Worm (Caenorhabditis elegans) whole organism, early embryonic: ENCODE data around the gene srh-141.

Source experiments
- B0310.2 ChIP-seq: sonication (generic microtip); optimal IDR thresholded peaks from 2 replicates; lab custom pipeline; 2016; ENCODE audit warnings: mild to moderate bottlenecking, missing genetic modification characterization, missing compliant biosample characterization
- ama-1 ChIP-seq: fragments of 150-350 bp; optimal IDR thresholded peaks from 2 replicates; lab custom pipeline; 2014
- ets-7 ChIP-seq: sonication (generic microtip); optimal IDR thresholded peaks from 2 replicates; lab custom pipeline; 2016; ENCODE audit warnings: missing genotype, missing genetic modification characterization, missing compliant biosample characterization
- sea-1 ChIP-seq: fragments of 200-800 bp; sonication (Bioruptor generic); conservative IDR thresholded peaks from 2 replicates; pipeline ENCODE4 v1.3.6; 2022; ENCODE audit warnings: missing genetic modification characterization, missing compliant biosample characterization
- tbx-11 ChIP-seq: fragments of 200-800 bp; sonication (Bioruptor generic); IDR thresholded peaks from 2 replicates; pipeline ENCODE4 v1.3.6; 2022; ENCODE audit warnings: missing genetic modification characterization, missing compliant biosample characterization

DNA sequence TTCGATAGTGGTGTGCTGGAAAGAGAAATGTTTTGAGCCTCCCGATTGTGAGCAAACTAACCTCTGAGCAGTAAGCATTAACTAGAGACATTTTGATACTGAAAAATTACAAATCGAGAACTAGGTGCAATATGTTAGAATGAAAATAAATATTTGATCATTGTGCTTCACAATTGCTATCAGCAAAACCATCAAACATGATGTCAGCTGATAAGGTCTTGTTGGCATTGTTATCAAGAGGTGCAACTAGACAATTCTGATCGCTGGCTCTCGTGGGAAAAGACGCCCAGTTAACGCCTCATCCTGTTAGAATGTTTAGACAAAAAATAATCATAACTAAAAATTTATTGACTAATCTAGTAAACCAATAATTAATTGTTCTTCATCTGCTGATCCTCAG lies 50.6 kb downstream of the srh-141 start, which contains the start of gene comt-2:
- TF ChIP-seq sea-1, result no peak
- no peak for TF ChIP-seq ama-1
- no peak for TF ChIP-seq B0310.2 (tag; lab: Kevin White, UChicago)
- no peak for TF ChIP-seq ets-7 (tag; lab: Kevin White, UChicago)
- TF ChIP-seq tbx-11 (GFP tag; lab: Robert Waterston, UW), result no peak
